Worm (Caenorhabditis elegans) whole organism, midembryonic: ENCODE measurements around the gene mfsd-13.2.

Experiments
- flt-1 ChIP-seq: fragments of 200-800 bp; sonication (Bioruptor generic); IDR thresholded peaks from 2 replicates; pipeline ENCODE4 v1.3.6; 2022; ENCODE audit warnings: missing genetic modification characterization, missing compliant biosample characterization
- med-1 ChIP-seq: sonication (generic microtip); optimal IDR thresholded peaks from 2 replicates; lab custom pipeline; 2017; ENCODE audit warnings: missing genetic modification characterization, mild to moderate bottlenecking, missing compliant biosample characterization, antibody characterized with exemption, missing genetic modification reagents; ENCODE audit not compliant: insufficient read depth
- tab-1 ChIP-seq: fragments of 200-800 bp; sonication (Bioruptor generic); IDR thresholded peaks from 2 replicates; pipeline ENCODE4 v1.3.6; 2022; ENCODE audit warnings: missing genetic modification characterization, missing compliant biosample characterization
- ztf-23 ChIP-seq: fragments of 200-800 bp; sonication (Bioruptor generic); IDR thresholded peaks from 2 replicates; pipeline ENCODE4 v1.3.6; 2022; ENCODE audit warnings: missing genetic modification reagents, missing genetic modification characterization, missing compliant biosample characterization
- ztf-29 ChIP-seq: fragments of 200-800 bp; sonication (Bioruptor generic); IDR thresholded peaks from 2 replicates; pipeline ENCODE4 v1.3.6; 2022; ENCODE audit warnings: missing genetic modification reagents, missing genetic modification characterization, missing compliant biosample characterization

- TF ChIP-seq ztf-23 (GFP tag; lab: Robert Waterston, UW): no peak
- TF ChIP-seq med-1 (GFP tag; lab: Kevin White, UChicago): no peak
- no peak for TF ChIP-seq flt-1 (GFP tag; lab: Robert Waterston, UW)
- TF ChIP-seq tab-1 (GFP tag; lab: Robert Waterston, UW): no peak
- no peak for TF ChIP-seq ztf-29 (GFP tag; lab: Robert Waterston, UW)
These were observed 23.5 kb upstream of the mfsd-13.2 start, which contains the start of gene E04F6.4 for ce11 chrII:7189120-7189519.
